Worm (Caenorhabditis elegans): Measurements from ENCODE around the gene pph-1.
A peak's percentile ranks its signal among the peaks of the same experiment; 100 is the strongest.

Gene pph-1

ce11 chrV:10750630-10751029 lies 48.3 kb downstream of the pph-1 start, which contains the start of gene F28H7.3:
Gene F28H7.3 (minus strand): TSS chrV:10750788.
- TF ChIP-seq nhr-80 (tag; optimal IDR thresholded peaks at IDR 0.05) (peak; percentile 90), lin-35 (GFP tag; optimal IDR thresholded peaks at IDR 0.05) (no peak)

DNA sequence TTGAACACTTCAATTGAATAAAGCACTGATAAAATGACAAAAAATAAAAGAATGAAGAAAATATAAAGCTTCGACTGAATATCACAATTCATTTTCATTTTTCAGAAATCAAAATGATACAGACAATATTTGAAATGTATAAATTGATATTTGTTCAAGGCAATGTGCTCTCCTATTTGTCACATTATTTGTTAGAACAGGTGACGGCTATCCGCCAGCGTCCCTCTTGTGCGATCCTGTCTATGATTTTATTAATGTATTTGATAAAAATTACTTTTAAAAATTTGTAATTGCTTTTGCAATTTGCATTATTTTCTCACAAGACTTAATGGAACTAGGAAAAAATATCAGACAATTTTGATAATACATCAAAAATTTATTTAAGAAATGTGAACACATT lies 51.7 kb downstream of the pph-1 start, which contains the start of gene F28H7.7:
TSS of gene F28H7.7 (minus strand) at position 101 of the 400 bp plus-strand sequence.
- TF ChIP-seq dpl-1 (GFP tag; optimal IDR thresholded peaks at IDR 0.05) (no peak), let-526 (GFP tag; IDR thresholded peaks at IDR 0.05) (no peak), lin-54 (GFP tag; optimal IDR thresholded peaks at IDR 0.05) (no peak), sea-2 (GFP tag; IDR thresholded peaks at IDR 0.05) (no peak), ama-1 (optimal IDR thresholded peaks at IDR 0.05) (no peak), ama-1 (GFP tag; optimal IDR thresholded peaks at IDR 0.05) (no peak), lsl-1 (GFP tag; optimal IDR thresholded peaks at IDR 0.05) (no peak), F57A8.1 (GFP tag; optimal IDR thresholded peaks at IDR 0.05) (no peak), bed-1 (GFP tag; IDR thresholded peaks at IDR 0.05) (no peak), dox-1 (GFP tag; IDR thresholded peaks at IDR 0.05) (no peak), ceh-40 (GFP tag; IDR thresholded peaks at IDR 0.05) (no peak), ccch-3 (GFP tag; optimal IDR thresholded peaks at IDR 0.05) (no peak), cebp-2 (GFP tag; IDR thresholded peaks at IDR 0.05) (no peak), aptf-2 (GFP tag; conservative IDR thresholded peaks at IDR 0.05) (no peak), repo-1 (tag; optimal IDR thresholded peaks at IDR 0.05) (no peak), snpc-3.4 (tag; optimal IDR thresholded peaks at IDR 0.05) (no peak), snpc-1.3 (tag; optimal IDR thresholded peaks at IDR 0.05; ENCODE audit: insufficient read depth) (no peak), gei-17 (GFP tag; optimal IDR thresholded peaks at IDR 0.05) (no peak), lin-40 (tag; optimal IDR thresholded peaks at IDR 0.05) (no peak), cebp-1 (GFP tag; IDR thresholded peaks at IDR 0.05) (no peak), cebp-1 (tag; optimal IDR thresholded peaks at IDR 0.05) (no peak), snpc-1.1 (tag; optimal IDR thresholded peaks at IDR 0.05; ENCODE audit: insufficient read depth) (no peak)
